Fruit fly (Drosophila melanogaster): Measurements from ENCODE around the gene CG4822.

Gene CG4822

dm6 chr2L:72752-73435 lies 48.7 kb downstream of the CG4822 start (continued):
- TF ChIP-seq ERR (GFP tag; optimal IDR thresholded peaks at IDR 0.05), result no peak
- no peak for TF ChIP-seq CG3407 (GFP tag; optimal IDR thresholded peaks at IDR 0.05)
- peak; percentile 16 for TF ChIP-seq CG4424 (GFP tag; optimal IDR thresholded peaks at IDR 0.05)
- TF ChIP-seq Blimp-1 (GFP tag; optimal IDR thresholded peaks at IDR 0.05), result peak; percentile 16
- peak; percentile 32; the same call in 1 of the 2 replicates for TF ChIP-seq MBD-R2 (GFP tag; IDR thresholded peaks at IDR 0.05)
- no peak for TF ChIP-seq CG12104 (GFP tag; optimal IDR thresholded peaks at IDR 0.05)
- TF ChIP-seq CG13624 (GFP tag; optimal IDR thresholded peaks at IDR 0.05), result peak; percentile 84
- TF ChIP-seq CHES-1-like (GFP tag; optimal IDR thresholded peaks at IDR 0.05), result peak; percentile 67
- no peak for TF ChIP-seq Hand (GFP tag; optimal IDR thresholded peaks at IDR 0.05)
- no peak for TF ChIP-seq gcm (GFP tag; optimal IDR thresholded peaks at IDR 0.05)
- TF ChIP-seq CG14860 (GFP tag; IDR thresholded peaks at IDR 0.05; ENCODE audit: partially characterized antibody), result no peak
- no peak for TF ChIP-seq CG6689 (GFP tag; IDR thresholded peaks at IDR 0.05)
- TF ChIP-seq Elba2 (GFP tag; optimal IDR thresholded peaks at IDR 0.05), result no peak
- no peak for TF ChIP-seq CG8388 (GFP tag; optimal IDR thresholded peaks at IDR 0.05)
- peak; percentile 70 for TF ChIP-seq HmgZ (tag; optimal IDR thresholded peaks at IDR 0.05)
- TF ChIP-seq sna (GFP tag; IDR thresholded peaks at IDR 0.05; ENCODE audit: partially characterized antibody), result peak; percentile 67
- TF ChIP-seq Hmx (GFP tag; optimal IDR thresholded peaks at IDR 0.05), result no peak
- no peak for TF ChIP-seq bigmax (GFP tag; optimal IDR thresholded peaks at IDR 0.05)
- TF ChIP-seq Fer2 (tag; optimal IDR thresholded peaks at IDR 0.05), result no peak
- no peak for TF ChIP-seq CG5180 (GFP tag; optimal IDR thresholded peaks at IDR 0.05)
- TF ChIP-seq wek (GFP tag; optimal IDR thresholded peaks at IDR 0.05), result no peak
- peak; percentile 39; the same call in 1 of the 2 replicates for TF ChIP-seq Rx (GFP tag; IDR thresholded peaks at IDR 0.05)
- no peak for TF ChIP-seq toy (GFP tag; IDR thresholded peaks at IDR 0.05)
- peak; percentile 32 for TF ChIP-seq grau (tag; optimal IDR thresholded peaks at IDR 0.05)
- no peak for TF ChIP-seq CG4360 (GFP tag; IDR thresholded peaks at IDR 0.05)
- no peak for TF ChIP-seq btn (GFP tag; optimal IDR thresholded peaks at IDR 0.05)
- TF ChIP-seq wor (GFP tag; IDR thresholded peaks at IDR 0.05), result no peak
- no peak for TF ChIP-seq h (optimal IDR thresholded peaks at IDR 0.05)
- TF ChIP-seq ftz-f1 (GFP tag; optimal IDR thresholded peaks at IDR 0.05), result no peak
- TF ChIP-seq sens-2 (GFP tag; IDR thresholded peaks at IDR 0.05), result no peak
- peak; percentile 57 for TF ChIP-seq pita (GFP tag; optimal IDR thresholded peaks at IDR 0.05)
- no peak for TF ChIP-seq CG6272 (GFP tag; IDR thresholded peaks at IDR 0.05)
- peak; percentile 73; the same call in 2 of the 3 replicates for TF ChIP-seq ci (GFP tag; IDR thresholded peaks at IDR 0.05)
- TF ChIP-seq Meics (GFP tag; optimal IDR thresholded peaks at IDR 0.05), result peak; percentile 41
- peak; percentile 96 for TF ChIP-seq psq (GFP tag; optimal IDR thresholded peaks at IDR 0.05)
- no peak for TF ChIP-seq CG6175 (GFP tag; IDR thresholded peaks at IDR 0.05)
- TF ChIP-seq CG10543 (GFP tag; optimal IDR thresholded peaks at IDR 0.05), result no peak
- TF ChIP-seq sug (tag; optimal IDR thresholded peaks at IDR 0.05), result peak; percentile 46
- no peak for TF ChIP-seq CG8281 (tag; optimal IDR thresholded peaks at IDR 0.05)
- peak; percentile 94 for TF ChIP-seq Med (GFP tag)
- peak; percentile 50 for TF ChIP-seq CG42726 (GFP tag; IDR thresholded peaks at IDR 0.05; ENCODE audit: partially characterized antibody)
- TF ChIP-seq CG14050 (GFP tag; IDR thresholded peaks at IDR 0.05), result peak; percentile 18; the same call in 1 of the 3 replicates
- no peak for TF ChIP-seq CG10959 (GFP tag; IDR thresholded peaks at IDR 0.05)
- 0 out of 2 replicates have a peak, but pooled peaks have one; percentile 44 for TF ChIP-seq ranshi (GFP tag; IDR thresholded peaks at IDR 0.05)
- peak; percentile 33 for TF ChIP-seq CG8089 (GFP tag; optimal IDR thresholded peaks at IDR 0.05)
- peak; percentile 48 for TF ChIP-seq Adf1 (GFP tag; IDR thresholded peaks at IDR 0.05)
- no peak for TF ChIP-seq CG10462 (GFP tag; optimal IDR thresholded peaks at IDR 0.05)
- peak; percentile 81 for TF ChIP-seq CG7987 (GFP tag; optimal IDR thresholded peaks at IDR 0.05)
- TF ChIP-seq Atf-2 (GFP tag; optimal IDR thresholded peaks at IDR 0.05), result no peak
- TF ChIP-seq CoRest (tag; optimal IDR thresholded peaks at IDR 0.05), result peak; percentile 8

All from whole organism, embryonic.